Fruit fly (Drosophila melanogaster) whole organism, embryonic: Measurements from ENCODE around the gene CG2059.

ENCODE experiments used
- Awh ChIP-seq: fragments of 200-800 bp; sonication (Bioruptor generic); IDR thresholded peaks from 2 replicates; pipeline ENCODE4, ENCODE4 v1.3.6; 2022; ENCODE audit warnings: missing biosample characterization, missing genetic modification characterization
- CG10147 ChIP-seq: fragments of 200-800 bp; sonication (Bioruptor generic); optimal IDR thresholded peaks from 2 replicates; lab custom pipeline; 2019; ENCODE audit warnings: missing biosample characterization, mild to moderate bottlenecking, missing genetic modification characterization, moderate library complexity
- CG10209 ChIP-seq: fragments of 200-800 bp; sonication (Bioruptor generic); optimal IDR thresholded peaks from 3 replicates; lab custom pipeline; 2017; ENCODE audit warnings: missing biosample characterization, mild to moderate bottlenecking, missing genetic modification characterization, missing genetic modification reagents
- CG10565 ChIP-seq: fragments of 200-800 bp; sonication (Bioruptor generic); optimal IDR thresholded peaks from 3 replicates; lab custom pipeline; 2016; ENCODE audit warnings: missing biosample characterization, mild to moderate bottlenecking, missing genetic modification characterization
- CG10959 ChIP-seq: fragments of 200-800 bp; sonication (Bioruptor generic); IDR thresholded peaks from 2 replicates; pipeline ENCODE4 v1.3.6; 2022; ENCODE audit warnings: missing biosample characterization, missing genetic modification characterization
- CG12744 ChIP-seq: fragments of 200-800 bp; sonication (Bioruptor generic); optimal IDR thresholded peaks from 2 replicates; lab custom pipeline; 2016; ENCODE audit warnings: missing biosample characterization, missing genetic modification characterization
- CG13424 ChIP-seq: fragments of 200-800 bp; sonication (Bioruptor generic); optimal IDR thresholded peaks from 2 replicates; lab custom pipeline; 2019; ENCODE audit warnings: missing biosample characterization, mild to moderate bottlenecking, missing genetic modification characterization, moderate library complexity
- CG17328 ChIP-seq: fragments of 200-800 bp; sonication (Bioruptor generic); IDR thresholded peaks from 2 replicates; pipeline ENCODE4 v1.3.6; 2022; ENCODE audit warnings: missing biosample characterization, missing genetic modification characterization
- CG17359 ChIP-seq: fragments of 200-800 bp; sonication (Bioruptor generic); optimal IDR thresholded peaks from 3 replicates; lab custom pipeline; 2018; ENCODE audit warnings: missing biosample characterization, mild to moderate bottlenecking, missing genetic modification characterization, moderate library complexity
- CG17802 ChIP-seq: fragments of 200-800 bp; sonication (Bioruptor generic); optimal IDR thresholded peaks from 2 replicates; lab custom pipeline; 2018; ENCODE audit warnings: missing biosample characterization, mild to moderate bottlenecking, missing genetic modification characterization, moderate library complexity
- CG31224 ChIP-seq: fragments of 200-800 bp; sonication (Bioruptor generic); IDR thresholded peaks from 2 replicates; pipeline ENCODE4 v1.3.6; 2022; ENCODE audit warnings: missing biosample characterization, missing genetic modification characterization
- CG32532 ChIP-seq: fragments of 200-800 bp; sonication (Bioruptor generic); IDR thresholded peaks from 2 replicates; pipeline ENCODE4 v1.3.6; 2022; ENCODE audit warnings: missing biosample characterization, missing genetic modification characterization
- CG3726 ChIP-seq: fragments of 200-800 bp; sonication (Bioruptor generic); IDR thresholded peaks from 3 replicates; pipeline ENCODE4, ENCODE4 v1.3.6; 2022; ENCODE audit warnings: missing biosample characterization, missing genetic modification characterization
- CG3838 ChIP-seq: fragments of 200-800 bp; sonication (Bioruptor generic); optimal IDR thresholded peaks from 3 replicates; lab custom pipeline; 2016; ENCODE audit warnings: missing biosample characterization, missing genetic modification characterization
- CG4424 ChIP-seq: fragments of 200-800 bp; sonication (Bioruptor generic); optimal IDR thresholded peaks from 3 replicates; lab custom pipeline; 2016; ENCODE audit warnings: missing biosample characterization, missing genetic modification characterization
- CG6272 ChIP-seq: fragments of 200-800 bp; sonication (Bioruptor generic); IDR thresholded peaks from 2 replicates; pipeline ENCODE4 v1.3.6; 2022; ENCODE audit warnings: missing biosample characterization, missing genetic modification characterization
- CG9609 ChIP-seq: fragments of 200-800 bp; sonication (Bioruptor generic); optimal IDR thresholded peaks from 3 replicates; lab custom pipeline; 2016; ENCODE audit warnings: missing biosample characterization, missing genetic modification characterization
- Chrac-16 ChIP-seq: fragments of 200-800 bp; sonication (Bioruptor generic); optimal IDR thresholded peaks from 3 replicates; lab custom pipeline; 2016; ENCODE audit warnings: missing biosample characterization, missing genetic modification characterization
- CoRest ChIP-seq: fragments of 200-800 bp; sonication (Bioruptor generic); optimal IDR thresholded peaks from 3 replicates; lab custom pipeline; 2018; ENCODE audit warnings: missing biosample characterization, mild to moderate bottlenecking, missing genetic modification characterization, moderate library complexity
- Dek ChIP-seq: fragments of 200-800 bp; sonication (Bioruptor generic); optimal IDR thresholded peaks from 3 replicates; lab custom pipeline; 2019; ENCODE audit warnings: missing biosample characterization, mild to moderate bottlenecking, missing genetic modification characterization, moderate library complexity
- Dip2 ChIP-seq: fragments of 200-800 bp; sonication (Bioruptor generic); IDR thresholded peaks from 2 replicates; pipeline ENCODE4 v1.3.6; 2022; ENCODE audit warnings: missing biosample characterization, missing genetic modification characterization
- Dll ChIP-seq: fragments of 200-800 bp; sonication (Bioruptor generic); IDR thresholded peaks from 4 replicates; pipeline ENCODE4 v1.3.6; 2022; ENCODE audit warnings: missing biosample characterization, missing genetic modification characterization; ENCODE audit not compliant: partially characterized antibody
- ERR ChIP-seq: fragments of 200-800 bp; sonication (Bioruptor generic); optimal IDR thresholded peaks from 2 replicates; lab custom pipeline; 2016; ENCODE audit warnings: missing biosample characterization, missing genetic modification characterization
- Fer2 ChIP-seq: fragments of 200-800 bp; sonication (Bioruptor generic); optimal IDR thresholded peaks from 2 replicates; lab custom pipeline; 2018; ENCODE audit warnings: missing biosample characterization, mild to moderate bottlenecking, missing genetic modification characterization, moderate library complexity
- Gsc ChIP-seq: fragments of 200-800 bp; sonication (Bioruptor generic); IDR thresholded peaks from 2 replicates; pipeline ENCODE4 v1.3.6; 2022; ENCODE audit warnings: missing biosample characterization, missing genetic modification characterization
- H15 ChIP-seq: fragments of 200-800 bp; sonication (Bioruptor generic); IDR thresholded peaks from 3 replicates; pipeline ENCODE4 v1.3.6; 2022; ENCODE audit warnings: missing biosample characterization, missing genetic modification characterization
- HHEX ChIP-seq: fragments of 200-800 bp; sonication (Bioruptor generic); optimal IDR thresholded peaks from 3 replicates; lab custom pipeline; 2017; ENCODE audit warnings: missing biosample characterization, mild to moderate bottlenecking, missing genetic modification characterization, missing genetic modification reagents
- HLH4C ChIP-seq: fragments of 200-800 bp; sonication (Bioruptor generic); IDR thresholded peaks from 3 replicates; pipeline ENCODE4 v1.3.6; 2022; ENCODE audit warnings: missing biosample characterization, missing genetic modification characterization; ENCODE audit not compliant: partially characterized antibody
- Kr ChIP-seq: fragments of 200-800 bp; sonication (Bioruptor generic); optimal IDR thresholded peaks from 2 replicates; lab custom pipeline; 2017; ENCODE audit warnings: missing biosample characterization, mild to moderate bottlenecking, missing genetic modification characterization
- MBD-R2 ChIP-seq: fragments of 200-800 bp; sonication (Bioruptor generic); IDR thresholded peaks from 2 replicates; pipeline ENCODE4 v1.3.6; 2022; ENCODE audit warnings: missing biosample characterization, missing genetic modification characterization
- NFAT ChIP-seq: fragments of 200-800 bp; sonication (Bioruptor generic); IDR thresholded peaks from 2 replicates; pipeline ENCODE4 v1.3.6; 2022; ENCODE audit warnings: missing biosample characterization, missing genetic modification characterization
- Nf-YB ChIP-seq: fragments of 200-800 bp; sonication (Bioruptor generic); optimal IDR thresholded peaks from 3 replicates; lab custom pipeline; 2019; ENCODE audit warnings: missing biosample characterization, mild to moderate bottlenecking, missing genetic modification characterization, moderate library complexity
- PHDP ChIP-seq: fragments of 200-800 bp; sonication (Bioruptor generic); optimal IDR thresholded peaks from 3 replicates; lab custom pipeline; 2018; ENCODE audit warnings: missing biosample characterization, mild to moderate bottlenecking, missing genetic modification characterization, moderate library complexity
- Usf ChIP-seq: fragments of 200-800 bp; sonication (Bioruptor generic); optimal IDR thresholded peaks from 2 replicates; lab custom pipeline; 2017; ENCODE audit warnings: missing genotype, missing biosample characterization, missing genetic modification characterization
- danr ChIP-seq: fragments of 200-800 bp; sonication (Bioruptor generic); IDR thresholded peaks from 2 replicates; pipeline ENCODE4 v1.3.6; 2022; ENCODE audit warnings: missing biosample characterization, missing genetic modification characterization
- ems ChIP-seq: fragments of 200-800 bp; sonication (Bioruptor generic); optimal IDR thresholded peaks from 3 replicates; lab custom pipeline; 2016; ENCODE audit warnings: missing biosample characterization, missing genetic modification characterization
- esg ChIP-seq: fragments of 200-800 bp; sonication (Bioruptor generic); conservative IDR thresholded peaks from 2 replicates; pipeline ENCODE4 v1.3.6; 2022; ENCODE audit warnings: missing biosample characterization, missing genetic modification characterization
- eyg ChIP-seq: fragments of 200-800 bp; sonication (Bioruptor generic); optimal IDR thresholded peaks from 3 replicates; lab custom pipeline; 2016; ENCODE audit warnings: missing biosample characterization, missing genetic modification characterization
- her ChIP-seq: fragments of 200-800 bp; sonication (Bioruptor generic); optimal IDR thresholded peaks from 2 replicates; lab custom pipeline; 2016; ENCODE audit warnings: missing biosample characterization, missing genetic modification characterization
- ind ChIP-seq: fragments of 200-800 bp; sonication (Bioruptor generic); optimal IDR thresholded peaks from 3 replicates; lab custom pipeline; 2016; ENCODE audit warnings: missing biosample characterization, missing genetic modification characterization
- klu ChIP-seq: fragments of 200-800 bp; sonication (Bioruptor generic); IDR thresholded peaks from 2 replicates; pipeline ENCODE4 v1.3.6; 2022; ENCODE audit warnings: missing biosample characterization, missing genetic modification characterization
- knrl ChIP-seq: fragments of 200-800 bp; sonication (Bioruptor generic); IDR thresholded peaks from 3 replicates; pipeline ENCODE4 v1.3.6; 2022; ENCODE audit warnings: missing biosample characterization, missing genetic modification characterization; ENCODE audit not compliant: partially characterized antibody
- lola ChIP-seq, 3 experiments: fragments of >200 bp in 2 of 3; fragments of 200-800 bp in 1 of 3; sonication (Bioruptor generic) in 1 of 3; optimal IDR thresholded peaks; 2 replicates each; lab custom pipeline; 2017 to 2019; ENCODE audit warnings: missing biosample characterization in 3 of 3, missing genetic modification characterization in 3 of 3, mild to moderate bottlenecking in 1 of 3, moderate library complexity in 1 of 3
- otp ChIP-seq: fragments of 200-800 bp; sonication (Bioruptor generic); IDR thresholded peaks from 3 replicates; pipeline ENCODE4, ENCODE4 v1.3.6; 2022; ENCODE audit warnings: missing biosample characterization, missing genetic modification characterization
- peb ChIP-seq: fragments of 200-800 bp; sonication (Bioruptor generic); IDR thresholded peaks from 2 replicates; pipeline ENCODE4 v1.3.6; 2022; ENCODE audit warnings: missing biosample characterization, missing genetic modification characterization
- run ChIP-seq: fragments of 200-800 bp; sonication (Bioruptor generic); optimal IDR thresholded peaks from 3 replicates; lab custom pipeline; 2018; ENCODE audit warnings: missing biosample characterization, mild to moderate bottlenecking, missing genetic modification characterization
- sc ChIP-seq, 3 experiments: fragments of >200 bp in 2 of 3; fragments of 200-800 bp in 1 of 3; sonication (Bioruptor generic) in 1 of 3; optimal IDR thresholded peaks; 2 replicates in 2 of 3; 3 replicates in 1 of 3; lab custom pipeline; 2017; ENCODE audit warnings: mild to moderate bottlenecking in 1 of 3, missing biosample characterization in 1 of 3, missing genetic modification characterization in 1 of 3, missing genetic modification reagents in 1 of 3
- sisA ChIP-seq: fragments of 200-800 bp; sonication (Bioruptor generic); IDR thresholded peaks from 2 replicates; pipeline ENCODE4 v1.3.6; 2022; ENCODE audit warnings: missing biosample characterization, missing genetic modification characterization
- wdn ChIP-seq: fragments of 200-800 bp; sonication (Bioruptor generic); IDR thresholded peaks from 2 replicates; pipeline ENCODE4 v1.3.6; 2022; ENCODE audit warnings: missing biosample characterization, missing genetic modification characterization

Gene CG2059

DNA sequence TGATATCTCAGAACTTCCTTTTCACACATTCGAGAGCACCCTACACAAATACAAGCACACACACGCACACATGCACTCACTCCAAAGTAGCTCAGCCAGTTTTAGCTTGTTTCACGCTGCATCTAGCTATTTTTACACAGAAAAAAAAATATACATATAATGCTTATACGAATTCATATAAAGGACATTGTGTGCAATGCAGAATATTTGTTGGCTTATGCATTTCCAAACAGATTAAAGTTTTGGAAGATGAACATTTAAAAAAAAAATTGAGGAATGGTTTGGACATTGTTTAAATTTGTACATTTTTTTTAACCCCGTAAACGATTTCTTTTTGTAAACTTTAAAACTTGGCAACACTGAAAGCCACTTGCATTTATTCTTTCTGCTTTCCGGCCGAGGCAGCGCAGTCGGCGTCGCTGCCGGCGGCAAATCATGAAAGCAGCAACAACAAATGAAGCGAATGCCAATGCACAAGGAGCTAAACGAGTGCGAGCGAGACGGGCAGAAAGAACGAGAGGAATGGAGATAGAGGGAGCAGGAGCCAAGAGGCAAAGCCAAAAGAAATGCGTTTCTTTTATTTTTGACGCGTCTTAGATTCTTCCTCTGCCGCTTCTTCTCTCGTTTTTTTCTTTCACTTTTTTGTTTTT, 33.0 kb downstream of the CG2059 start (continued):
- TF ChIP-seq CG4424 (GFP tag; lab: Kevin White, UChicago) (peak; percentile 84), CG9609 (GFP tag; lab: Kevin White, UChicago) (peak; percentile 29), CoRest (tag; lab: Kevin White, UChicago) (peak; percentile 85), CG32532 (GFP tag; lab: Robert Waterston, UW) (no peak; the same call in 1 of the 2 replicates), CG13424 (tag; lab: Kevin White, UChicago) (peak; percentile 81), Fer2 (tag; lab: Kevin White, UChicago) (no peak), HHEX (GFP tag; lab: Kevin White, UChicago) (peak; percentile 26), CG3726 (GFP tag; lab: Robert Waterston, UW) (peak; percentile 34; the same call in 1 of the 3 replicates), CG17359 (tag; lab: Kevin White, UChicago) (peak; percentile 76), Nf-YB (GFP tag; lab: Kevin White, UChicago) (peak; percentile 67), Dek (tag; lab: Kevin White, UChicago) (peak; percentile 43), ems (peak; percentile 54), PHDP (tag; lab: Kevin White, UChicago) (peak; percentile 74), esg (GFP tag; lab: Robert Waterston, UW) (peak; percentile 44), klu (GFP tag; lab: Robert Waterston, UW) (no peak), CG10565 (no peak), CG3838 (GFP tag; lab: Kevin White, UChicago) (peak; percentile 30), Awh (GFP tag; lab: Robert Waterston, UW) (peak; percentile 38; the same call in 1 of the 2 replicates), sisA (GFP tag; lab: Robert Waterston, UW) (peak; percentile 61; the same call in 1 of the 2 replicates), ERR (GFP tag; lab: Kevin White, UChicago) (no peak), MBD-R2 (GFP tag; lab: Robert Waterston, UW) (no peak), H15 (0 out of 3 replicates have a peak, but pooled peaks have one; percentile 40), CG12744 (GFP tag; lab: Kevin White, UChicago) (no peak), her (GFP tag; lab: Kevin White, UChicago) (no peak), run (tag; lab: Kevin White, UChicago) (peak; percentile 47), Dll (GFP tag; lab: Robert Waterston, UW) (no peak), CG31224 (GFP tag; lab: Robert Waterston, UW) (no peak), HLH4C (no peak), CG10959 (peak; percentile 75), Dip2 (GFP tag; lab: Robert Waterston, UW) (no peak), CG10209 (GFP tag; lab: Kevin White, UChicago) (peak; percentile 80), Gsc (GFP tag; lab: Robert Waterston, UW) (peak; percentile 36; the same call in 1 of the 2 replicates), CG17328 (GFP tag; lab: Robert Waterston, UW) (peak; percentile 74), Kr (no peak), wdn (GFP tag; lab: Robert Waterston, UW) (no peak), CG10147 (no peak), ind (GFP tag; lab: Kevin White, UChicago) (peak; percentile 64), Usf (GFP tag; lab: Kevin White, UChicago) (peak; percentile 59), lola (GFP tag; optimal IDR thresholded peaks at IDR 0.05; lab: Kevin White, UChicago) (peak in 1 of 3 experiments; percentile 96), NFAT (GFP tag; lab: Robert Waterston, UW) (no peak), otp (GFP tag; lab: Robert Waterston, UW) (0 out of 3 replicates have a peak, but pooled peaks have one; percentile 41), peb (GFP tag; lab: Robert Waterston, UW) (peak; percentile 54; the same call in 1 of the 2 replicates), CG17802 (tag; lab: Kevin White, UChicago) (peak; percentile 69), eyg (GFP tag; lab: Kevin White, UChicago) (no peak), CG6272 (GFP tag; lab: Robert Waterston, UW) (no peak), sc (optimal IDR thresholded peaks at IDR 0.05; lab: Kevin White, UChicago) (no peak), sc (GFP tag; optimal IDR thresholded peaks at IDR 0.05; lab: Kevin White, UChicago) (peak; percentile 76), Chrac-16 (GFP tag; lab: Kevin White, UChicago) (peak; percentile 83), danr (GFP tag; lab: Robert Waterston, UW) (no peak), knrl (GFP tag; lab: Robert Waterston, UW) (no peak)
